Fruit fly (Drosophila melanogaster) whole organism, embryonic: ENCODE results near the gene Cap-H2.

Experiments
- ATbp ChIP-seq: fragments of 200-800 bp; sonication (Bioruptor generic); optimal IDR thresholded peaks from 2 replicates; lab custom pipeline; 2017; ENCODE audit warnings: missing biosample characterization, mild to moderate bottlenecking, missing genetic modification characterization, missing genetic modification reagents
- Bteb2 ChIP-seq: fragments of 200-800 bp; sonication (Bioruptor generic); optimal IDR thresholded peaks from 2 replicates; lab custom pipeline; 2016; ENCODE audit warnings: missing biosample characterization, missing genetic modification characterization
- CG10565 ChIP-seq: fragments of 200-800 bp; sonication (Bioruptor generic); optimal IDR thresholded peaks from 3 replicates; lab custom pipeline; 2016; ENCODE audit warnings: missing biosample characterization, mild to moderate bottlenecking, missing genetic modification characterization
- CG10979 ChIP-seq: fragments of 200-800 bp; sonication (Bioruptor generic); optimal IDR thresholded peaks from 2 replicates; lab custom pipeline; 2018; ENCODE audit warnings: missing biosample characterization, mild to moderate bottlenecking, missing genetic modification characterization, moderate library complexity
- CG12155 ChIP-seq: fragments of 200-800 bp; sonication (Bioruptor generic); optimal IDR thresholded peaks from 3 replicates; lab custom pipeline; 2016; ENCODE audit warnings: missing biosample characterization, missing genetic modification characterization
- CG12236 ChIP-seq: fragments of 200-800 bp; sonication (Bioruptor generic); optimal IDR thresholded peaks from 2 replicates; lab custom pipeline; 2016; ENCODE audit warnings: missing biosample characterization, missing genetic modification characterization
- CG13287 ChIP-seq: fragments of 200-800 bp; sonication (Bioruptor generic); IDR thresholded peaks from 2 replicates; pipeline ENCODE4 v1.3.6; 2022; ENCODE audit warnings: missing biosample characterization, missing genetic modification characterization; ENCODE audit not compliant: partially characterized antibody
- CG13296 ChIP-seq: fragments of 200-800 bp; sonication (Bioruptor generic); optimal IDR thresholded peaks from 3 replicates; lab custom pipeline; 2018; ENCODE audit warnings: missing biosample characterization, mild to moderate bottlenecking, missing genetic modification characterization
- CG13775 ChIP-seq: fragments of 200-800 bp; sonication (Bioruptor generic); optimal IDR thresholded peaks from 3 replicates; lab custom pipeline; 2017; ENCODE audit warnings: missing biosample characterization, mild to moderate bottlenecking, missing genetic modification characterization
- CG2116 ChIP-seq: fragments of 200-800 bp; sonication (Bioruptor generic); optimal IDR thresholded peaks from 3 replicates; lab custom pipeline; 2018; ENCODE audit warnings: missing biosample characterization, mild to moderate bottlenecking, missing genetic modification characterization
- CG31224 ChIP-seq: fragments of 200-800 bp; sonication (Bioruptor generic); IDR thresholded peaks from 2 replicates; pipeline ENCODE4 v1.3.6; 2022; ENCODE audit warnings: missing biosample characterization, missing genetic modification characterization
- CG32532 ChIP-seq: fragments of 200-800 bp; sonication (Bioruptor generic); IDR thresholded peaks from 2 replicates; pipeline ENCODE4 v1.3.6; 2022; ENCODE audit warnings: missing biosample characterization, missing genetic modification characterization
- CG33557 ChIP-seq: fragments of 200-800 bp; sonication (Bioruptor generic); optimal IDR thresholded peaks from 2 replicates; lab custom pipeline; 2019; ENCODE audit warnings: missing biosample characterization, mild to moderate bottlenecking, missing genetic modification characterization, moderate library complexity
- CG4854 ChIP-seq: fragments of 200-800 bp; sonication (Bioruptor generic); optimal IDR thresholded peaks from 2 replicates; lab custom pipeline; 2016; ENCODE audit warnings: missing biosample characterization, missing genetic modification characterization, inconsistent platforms
- CG6683 ChIP-seq: fragments of 200-800 bp; sonication (Bioruptor generic); optimal IDR thresholded peaks from 2 replicates; lab custom pipeline; 2017; ENCODE audit warnings: missing biosample characterization, mild to moderate bottlenecking, missing genetic modification characterization, missing genetic modification reagents
- CG6765 ChIP-seq: fragments of 200-800 bp; sonication (Bioruptor generic); optimal IDR thresholded peaks from 3 replicates; lab custom pipeline; 2017; ENCODE audit warnings: missing biosample characterization, mild to moderate bottlenecking, missing genetic modification characterization
- CG7839 ChIP-seq: fragments of 200-800 bp; sonication (Bioruptor generic); optimal IDR thresholded peaks from 3 replicates; lab custom pipeline; 2018; ENCODE audit warnings: missing biosample characterization, mild to moderate bottlenecking, missing genetic modification characterization, moderate library complexity
- CG8290 ChIP-seq, 3 experiments: fragments of 200-800 bp; sonication (Bioruptor generic); optimal IDR thresholded peaks; 2 replicates each; lab custom pipeline; 2016 to 2019; ENCODE audit warnings: missing biosample characterization in 3 of 3, missing genetic modification characterization in 3 of 3, mild to moderate bottlenecking in 2 of 3, moderate library complexity in 1 of 3
- CG9437 ChIP-seq: fragments of 200-800 bp; sonication (Bioruptor generic); optimal IDR thresholded peaks from 2 replicates; lab custom pipeline; 2018; ENCODE audit warnings: missing biosample characterization, mild to moderate bottlenecking, missing genetic modification characterization
- CG9817 ChIP-seq: fragments of 200-800 bp; sonication (Bioruptor generic); optimal IDR thresholded peaks from 2 replicates; lab custom pipeline; 2018; ENCODE audit warnings: missing biosample characterization, mild to moderate bottlenecking, missing genetic modification characterization, moderate library complexity
- D19B ChIP-seq: fragments of 200-800 bp; sonication (Bioruptor generic); optimal IDR thresholded peaks from 2 replicates; lab custom pipeline; 2017; ENCODE audit warnings: missing biosample characterization, mild to moderate bottlenecking, missing genetic modification characterization
- Doc3 ChIP-seq: fragments of 200-800 bp; sonication (Bioruptor generic); IDR thresholded peaks from 3 replicates; pipeline ENCODE4 v1.3.6; 2022; ENCODE audit warnings: missing biosample characterization, missing genetic modification characterization; ENCODE audit not compliant: partially characterized antibody
- E2f2 ChIP-seq: fragments of 200-800 bp; sonication (Bioruptor generic); IDR thresholded peaks from 2 replicates; pipeline ENCODE4 v1.3.6; 2022; ENCODE audit warnings: missing biosample characterization, missing genetic modification characterization
- H15 ChIP-seq: fragments of 200-800 bp; sonication (Bioruptor generic); IDR thresholded peaks from 3 replicates; pipeline ENCODE4 v1.3.6; 2022; ENCODE audit warnings: missing biosample characterization, missing genetic modification characterization
- HLHmδ ChIP-seq: fragments of 200-800 bp; sonication (Bioruptor generic); optimal IDR thresholded peaks from 2 replicates; lab custom pipeline; 2018; ENCODE audit warnings: missing biosample characterization, mild to moderate bottlenecking, missing genetic modification characterization, moderate library complexity
- Hmx ChIP-seq: fragments of 200-800 bp; sonication (Bioruptor generic); optimal IDR thresholded peaks from 2 replicates; lab custom pipeline; 2016; ENCODE audit warnings: missing biosample characterization, missing genetic modification characterization
- Hr51 ChIP-seq, 2 experiments: fragments of 200-800 bp; sonication (Bioruptor generic); optimal IDR thresholded peaks; 2 replicates in 1 of 2; 3 replicates in 1 of 2; lab custom pipeline; 2016 to 2018; ENCODE audit warnings: missing biosample characterization in 2 of 2, missing genetic modification characterization in 2 of 2, mild to moderate bottlenecking in 1 of 2, moderate library complexity in 1 of 2
- Jarid2 ChIP-seq: fragments of 200-800 bp; sonication (Bioruptor generic); optimal IDR thresholded peaks from 3 replicates; lab custom pipeline; 2017; ENCODE audit warnings: mild to moderate bottlenecking, missing biosample characterization, missing genetic modification reagents, missing genetic modification characterization
- Poxn ChIP-seq: fragments of 200-800 bp; sonication (Bioruptor generic); IDR thresholded peaks from 2 replicates; pipeline ENCODE4 v1.3.6; 2022; ENCODE audit warnings: missing biosample characterization, missing genetic modification characterization
- Rfx ChIP-seq: fragments of 200-800 bp; sonication (Bioruptor generic); IDR thresholded peaks from 2 replicates; pipeline ENCODE4 v1.3.6; 2022; ENCODE audit warnings: missing biosample characterization, missing genetic modification characterization
- Stat92E ChIP-seq, 3 experiments: fragments of >200 bp in 2 of 3; fragments of 200-800 bp in 1 of 3; sonication (Bioruptor generic) in 1 of 3; optimal IDR thresholded peaks; 2 replicates each; lab custom pipeline; 2017 to 2019; ENCODE audit warnings: missing biosample characterization in 3 of 3, missing genetic modification characterization in 3 of 3, mild to moderate bottlenecking in 1 of 3, moderate library complexity in 1 of 3
- ab ChIP-seq: fragments of 200-800 bp; sonication (Bioruptor generic); optimal IDR thresholded peaks from 2 replicates; lab custom pipeline; 2016; ENCODE audit warnings: missing biosample characterization, missing genetic modification characterization
- al ChIP-seq: fragments of 200-800 bp; sonication (Bioruptor generic); IDR thresholded peaks from 2 replicates; pipeline ENCODE4 v1.3.6; 2022; ENCODE audit warnings: missing biosample characterization, missing genetic modification characterization
- amos ChIP-seq: fragments of 200-800 bp; sonication (Bioruptor generic); IDR thresholded peaks from 2 replicates; pipeline ENCODE4 v1.3.6; 2022; ENCODE audit warnings: missing biosample characterization, missing genetic modification characterization; ENCODE audit not compliant: partially characterized antibody
- bab2 ChIP-seq: fragments of 200-800 bp; sonication (Bioruptor generic); optimal IDR thresholded peaks from 2 replicates; lab custom pipeline; 2016; ENCODE audit warnings: missing biosample characterization, missing genetic modification characterization
- cato ChIP-seq: fragments of 200-800 bp; sonication (Bioruptor generic); optimal IDR thresholded peaks from 2 replicates; lab custom pipeline; 2016; ENCODE audit warnings: missing biosample characterization, missing genetic modification characterization, borderline replicate concordance
- emc ChIP-seq: fragments of 200-800 bp; sonication (Bioruptor generic); optimal IDR thresholded peaks from 2 replicates; lab custom pipeline; 2016; ENCODE audit warnings: missing biosample characterization, missing genetic modification characterization
- gro ChIP-seq: fragments of 200-800 bp; sonication (Bioruptor generic); optimal IDR thresholded peaks from 2 replicates; lab custom pipeline; 2016; ENCODE audit warnings: missing biosample characterization, missing genetic modification characterization
- gsb-n ChIP-seq: fragments of 200-800 bp; sonication (Bioruptor generic); optimal IDR thresholded peaks from 3 replicates; lab custom pipeline; 2018; ENCODE audit warnings: missing biosample characterization, mild to moderate bottlenecking, missing genetic modification characterization
- her ChIP-seq: fragments of 200-800 bp; sonication (Bioruptor generic); optimal IDR thresholded peaks from 2 replicates; lab custom pipeline; 2016; ENCODE audit warnings: missing biosample characterization, missing genetic modification characterization
- hkb ChIP-seq, 2 experiments: fragments of 200-800 bp in 1 of 2; fragments of >200 bp in 1 of 2; sonication (Bioruptor generic) in 1 of 2; IDR thresholded peaks in 1 of 2; optimal IDR thresholded peaks in 1 of 2; 2 replicates each; pipeline versions ENCODE4 v1.3.6 to Lab custom; 2017 to 2022; ENCODE audit warnings: missing biosample characterization in 1 of 2, missing genetic modification characterization in 1 of 2
- jumu ChIP-seq: fragments of 200-800 bp; sonication (Bioruptor generic); optimal IDR thresholded peaks from 3 replicates; lab custom pipeline; 2016; ENCODE audit warnings: missing biosample characterization, missing genetic modification characterization
- lmd ChIP-seq: fragments of 200-800 bp; sonication (Bioruptor generic); IDR thresholded peaks from 2 replicates; pipeline ENCODE4 v1.3.6; 2022; ENCODE audit warnings: missing biosample characterization, missing genetic modification characterization
- peb ChIP-seq: fragments of 200-800 bp; sonication (Bioruptor generic); IDR thresholded peaks from 2 replicates; pipeline ENCODE4 v1.3.6; 2022; ENCODE audit warnings: missing biosample characterization, missing genetic modification characterization
- pros ChIP-seq: fragments of 200-800 bp; sonication (Bioruptor generic); optimal IDR thresholded peaks from 3 replicates; lab custom pipeline; 2019; ENCODE audit warnings: missing biosample characterization, mild to moderate bottlenecking, missing genetic modification characterization, moderate library complexity
- slbo ChIP-seq: fragments of 200-800 bp; sonication (Bioruptor generic); IDR thresholded peaks from 2 replicates; pipeline ENCODE4 v1.3.6; 2022; ENCODE audit warnings: missing biosample characterization, missing genetic modification characterization
- tgo ChIP-seq: fragments of 200-800 bp; sonication (Bioruptor generic); IDR thresholded peaks from 3 replicates; pipeline ENCODE4 v1.3.6; 2022; ENCODE audit warnings: missing biosample characterization, missing genetic modification characterization
- tll ChIP-seq, 2 experiments: fragments of 200-800 bp in 1 of 2; fragments of >200 bp in 1 of 2; sonication (Bioruptor generic) in 1 of 2; optimal IDR thresholded peaks; 2 replicates each; lab custom pipeline; 2017 to 2019; ENCODE audit warnings: missing biosample characterization in 2 of 2, missing genetic modification characterization in 2 of 2, mild to moderate bottlenecking in 1 of 2, moderate library complexity in 1 of 2
- trh ChIP-seq: fragments of 200-800 bp; sonication (Bioruptor generic); optimal IDR thresholded peaks from 2 replicates; lab custom pipeline; 2016; ENCODE audit warnings: missing biosample characterization, missing genetic modification characterization

Cap-H2 gene

DNA sequence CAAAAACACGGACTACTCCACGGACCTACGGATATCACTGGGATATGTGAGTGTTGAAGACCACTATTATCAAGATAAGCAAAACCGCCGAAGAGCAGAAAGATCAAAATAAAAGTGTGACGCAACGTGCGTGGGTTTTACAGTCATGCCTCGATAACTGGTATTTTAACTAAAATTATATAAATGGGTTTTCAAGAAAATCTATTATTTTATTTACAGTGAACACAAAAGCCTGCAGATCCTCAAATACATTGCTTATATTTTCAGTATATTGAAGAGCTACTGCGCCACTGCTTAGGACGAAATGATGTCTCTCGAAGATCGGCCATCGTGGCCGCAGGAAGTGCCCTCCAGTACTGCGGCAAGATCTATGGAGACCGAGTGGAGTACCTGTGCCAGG, 870 bp downstream of the Cap-H2 start:
- TF ChIP-seq hkb (optimal IDR thresholded peaks at IDR 0.05; lab: Kevin White, UChicago), result no peak
- peak; percentile 51; the same call in 1 of the 2 replicates for TF ChIP-seq hkb (GFP tag; IDR thresholded peaks at IDR 0.05; lab: Robert Waterston, UW)
- no peak for TF ChIP-seq CG9817 (tag; lab: Kevin White, UChicago)
- TF ChIP-seq CG12236 (GFP tag; lab: Kevin White, UChicago), result no peak
- TF ChIP-seq Doc3 (GFP tag; lab: Robert Waterston, UW), result no peak
- TF ChIP-seq ab (GFP tag; lab: Kevin White, UChicago), result no peak
- TF ChIP-seq tgo (GFP tag; lab: Robert Waterston, UW), result peak; percentile 21; the same call in 1 of the 3 replicates
- no peak for TF ChIP-seq lmd (GFP tag; lab: Robert Waterston, UW)
- TF ChIP-seq H15 (GFP tag; lab: Robert Waterston, UW), result no peak
- TF ChIP-seq CG32532, result peak; percentile 60
- TF ChIP-seq CG13287 (GFP tag; lab: Robert Waterston, UW), result no peak
- TF ChIP-seq Jarid2, result no peak
- TF ChIP-seq slbo (GFP tag; lab: Robert Waterston, UW), result peak; percentile 57
- TF ChIP-seq D19B, result no peak
- no peak for TF ChIP-seq CG7839
- peak; percentile 53 for TF ChIP-seq Rfx (GFP tag; lab: Robert Waterston, UW)
- no peak for TF ChIP-seq CG6765 (GFP tag; lab: Kevin White, UChicago)
- TF ChIP-seq CG13775 (GFP tag; lab: Kevin White, UChicago), result no peak
- TF ChIP-seq al, result peak; percentile 23; the same call in 1 of the 2 replicates
- no peak for TF ChIP-seq Hmx (GFP tag; lab: Kevin White, UChicago)
- no peak for TF ChIP-seq bab2 (GFP tag; lab: Kevin White, UChicago)
- TF ChIP-seq CG8290 (GFP tag; optimal IDR thresholded peaks at IDR 0.05; lab: Kevin White, UChicago), result no peak
- TF ChIP-seq CG8290 (tag; optimal IDR thresholded peaks at IDR 0.05; lab: Kevin White, UChicago), result no peak
- TF ChIP-seq CG2116 (GFP tag; lab: Kevin White, UChicago), result no peak
- TF ChIP-seq peb (GFP tag; lab: Robert Waterston, UW), result no peak
- no peak for TF ChIP-seq Bteb2
- no peak for TF ChIP-seq E2f2 (GFP tag; lab: Robert Waterston, UW)
- TF ChIP-seq Hr51 (GFP tag; optimal IDR thresholded peaks at IDR 0.05; lab: Kevin White, UChicago), result no peak
- TF ChIP-seq CG10979 (tag; lab: Kevin White, UChicago), result no peak
- TF ChIP-seq CG13296, result no peak
- TF ChIP-seq HLHmδ (GFP tag; lab: Kevin White, UChicago), result no peak
- no peak for TF ChIP-seq CG6683
- TF ChIP-seq CG4854 (GFP tag; lab: Kevin White, UChicago), result no peak
- TF ChIP-seq CG10565 (GFP tag; lab: Kevin White, UChicago), result no peak
- no peak for TF ChIP-seq CG31224 (GFP tag; lab: Robert Waterston, UW)
- TF ChIP-seq Stat92E (GFP tag; optimal IDR thresholded peaks at IDR 0.05; lab: Kevin White, UChicago), result no peak
- no peak for TF ChIP-seq jumu (GFP tag; lab: Kevin White, UChicago)
- TF ChIP-seq trh (GFP tag; lab: Kevin White, UChicago), result no peak
- no peak for TF ChIP-seq amos (GFP tag; lab: Robert Waterston, UW)
- no peak for TF ChIP-seq gsb-n (tag; lab: Kevin White, UChicago)
- no peak for TF ChIP-seq her (GFP tag; lab: Kevin White, UChicago)
- TF ChIP-seq CG33557 (GFP tag; lab: Kevin White, UChicago), result no peak
- TF ChIP-seq cato (GFP tag; lab: Kevin White, UChicago), result no peak
- TF ChIP-seq gro (GFP tag; lab: Kevin White, UChicago), result peak; percentile 18
- TF ChIP-seq emc (GFP tag; lab: Kevin White, UChicago), result no peak
- TF ChIP-seq pros (GFP tag; lab: Kevin White, UChicago), result no peak
- TF ChIP-seq CG9437 (GFP tag; lab: Kevin White, UChicago), result no peak
- TF ChIP-seq ATbp (GFP tag; lab: Kevin White, UChicago), result no peak
- TF ChIP-seq Poxn, result no peak
- no peak for TF ChIP-seq tll (GFP tag; optimal IDR thresholded peaks at IDR 0.05; lab: Kevin White, UChicago)
- no peak for TF ChIP-seq CG12155 (GFP tag; lab: Kevin White, UChicago)
